Fruit fly (Drosophila melanogaster) whole organism, embryonic: ENCODE results near the gene Aps.

Experiments used
- Antp ChIP-seq: fragments of 200-800 bp; sonication (Bioruptor generic); optimal IDR thresholded peaks from 3 replicates; lab custom pipeline; 2016; ENCODE audit warnings: missing biosample characterization, missing genetic modification characterization
- Blimp-1 ChIP-seq: fragments of 200-800 bp; sonication (Bioruptor generic); optimal IDR thresholded peaks from 3 replicates; lab custom pipeline; 2018; ENCODE audit warnings: missing biosample characterization, missing genetic modification characterization, mild to moderate bottlenecking, moderate library complexity, missing genetic modification reagents
- BtbVII ChIP-seq: fragments of 200-800 bp; sonication (Bioruptor generic); optimal IDR thresholded peaks from 3 replicates; lab custom pipeline; 2017; ENCODE audit warnings: missing biosample characterization, mild to moderate bottlenecking, missing genetic modification characterization
- C15 ChIP-seq: fragments of 200-800 bp; sonication (Bioruptor generic); IDR thresholded peaks from 3 replicates; pipeline ENCODE4 v1.3.6; 2022; ENCODE audit warnings: missing biosample characterization, missing genetic modification characterization
- CG12071 ChIP-seq: fragments of 200-800 bp; sonication (Bioruptor generic); optimal IDR thresholded peaks from 3 replicates; lab custom pipeline; 2018; ENCODE audit warnings: missing biosample characterization, mild to moderate bottlenecking, missing genetic modification characterization
- CG12155 ChIP-seq: fragments of 200-800 bp; sonication (Bioruptor generic); optimal IDR thresholded peaks from 3 replicates; lab custom pipeline; 2016; ENCODE audit warnings: missing biosample characterization, missing genetic modification characterization
- CG13287 ChIP-seq: fragments of 200-800 bp; sonication (Bioruptor generic); IDR thresholded peaks from 2 replicates; pipeline ENCODE4 v1.3.6; 2022; ENCODE audit warnings: missing biosample characterization, missing genetic modification characterization; ENCODE audit not compliant: partially characterized antibody
- CG14710 ChIP-seq: fragments of 200-800 bp; sonication (Bioruptor generic); optimal IDR thresholded peaks from 3 replicates; lab custom pipeline; 2019; ENCODE audit warnings: missing biosample characterization, mild to moderate bottlenecking, missing genetic modification characterization, moderate library complexity
- CG16779 ChIP-seq: fragments of 200-800 bp; sonication (Bioruptor generic); IDR thresholded peaks from 2 replicates; pipeline ENCODE4 v1.3.6; 2022; ENCODE audit warnings: missing biosample characterization, missing genetic modification characterization
- CG17328 ChIP-seq: fragments of 200-800 bp; sonication (Bioruptor generic); IDR thresholded peaks from 2 replicates; pipeline ENCODE4 v1.3.6; 2022; ENCODE audit warnings: missing biosample characterization, missing genetic modification characterization
- CG17568 ChIP-seq: fragments of 200-800 bp; sonication (Bioruptor generic); optimal IDR thresholded peaks from 2 replicates; lab custom pipeline; 2018; ENCODE audit warnings: missing biosample characterization, mild to moderate bottlenecking, missing genetic modification characterization, moderate library complexity
- CG17802 ChIP-seq: fragments of 200-800 bp; sonication (Bioruptor generic); optimal IDR thresholded peaks from 2 replicates; lab custom pipeline; 2018; ENCODE audit warnings: missing biosample characterization, mild to moderate bottlenecking, missing genetic modification characterization, moderate library complexity
- CG18011 ChIP-seq: fragments of 200-800 bp; sonication (Bioruptor generic); optimal IDR thresholded peaks from 2 replicates; lab custom pipeline; 2017; ENCODE audit warnings: missing biosample characterization, missing genetic modification characterization, mild to moderate bottlenecking, moderate library complexity, missing genotype
- CG18476 ChIP-seq: fragments of 200-800 bp; sonication (Bioruptor generic); optimal IDR thresholded peaks from 2 replicates; lab custom pipeline; 2016; ENCODE audit warnings: missing biosample characterization, mild to moderate bottlenecking, missing genetic modification characterization
- CG32532 ChIP-seq: fragments of 200-800 bp; sonication (Bioruptor generic); IDR thresholded peaks from 2 replicates; pipeline ENCODE4 v1.3.6; 2022; ENCODE audit warnings: missing biosample characterization, missing genetic modification characterization
- CG32767 ChIP-seq: fragments of 200-800 bp; sonication (Bioruptor generic); IDR thresholded peaks from 2 replicates; pipeline ENCODE4 v1.3.6; 2022; ENCODE audit warnings: missing biosample characterization, missing genetic modification characterization
- CG32772 ChIP-seq: fragments of 200-800 bp; sonication (Bioruptor generic); IDR thresholded peaks from 2 replicates; pipeline ENCODE4 v1.3.6; 2022; ENCODE audit warnings: missing biosample characterization, missing genetic modification characterization
- CG4404 ChIP-seq: fragments of 200-800 bp; sonication (Bioruptor generic); IDR thresholded peaks from 2 replicates; pipeline ENCODE4 v1.3.6; 2022; ENCODE audit warnings: missing biosample characterization, missing genetic modification characterization
- CG6254 ChIP-seq: fragments of 200-800 bp; sonication (Bioruptor generic); optimal IDR thresholded peaks from 3 replicates; lab custom pipeline; 2017; ENCODE audit warnings: mild to moderate bottlenecking, missing biosample characterization, missing genetic modification reagents, missing genetic modification characterization
- CG6272 ChIP-seq: fragments of 200-800 bp; sonication (Bioruptor generic); IDR thresholded peaks from 2 replicates; pipeline ENCODE4 v1.3.6; 2022; ENCODE audit warnings: missing biosample characterization, missing genetic modification characterization
- CG7987 ChIP-seq: fragments of 200-800 bp; sonication (Bioruptor generic); optimal IDR thresholded peaks from 2 replicates; lab custom pipeline; 2018; ENCODE audit warnings: missing biosample characterization, mild to moderate bottlenecking, missing genetic modification characterization, moderate library complexity
- E2f1 ChIP-seq: fragments of 200-800 bp; sonication (Bioruptor generic); IDR thresholded peaks from 2 replicates; pipeline ENCODE4 v1.3.6; 2022; ENCODE audit warnings: missing biosample characterization, missing genetic modification characterization
- Hand ChIP-seq: fragments of 200-800 bp; sonication (Bioruptor generic); optimal IDR thresholded peaks from 2 replicates; lab custom pipeline; 2017; ENCODE audit warnings: mild to moderate bottlenecking, missing biosample characterization, missing genetic modification reagents, missing genetic modification characterization
- NC2α ChIP-seq: fragments of 200-800 bp; sonication (Bioruptor generic); optimal IDR thresholded peaks from 2 replicates; lab custom pipeline; 2016; ENCODE audit warnings: missing biosample characterization, missing genetic modification characterization
- Oli ChIP-seq: fragments of 200-800 bp; sonication (Bioruptor generic); optimal IDR thresholded peaks from 2 replicates; lab custom pipeline; 2018; ENCODE audit warnings: missing biosample characterization, mild to moderate bottlenecking, missing genetic modification characterization, moderate library complexity
- Pdp1 ChIP-seq, 2 experiments: fragments of 200-800 bp; sonication (Bioruptor generic); optimal IDR thresholded peaks; 3 replicates each; lab custom pipeline; 2016; ENCODE audit warnings: missing biosample characterization in 2 of 2, missing genetic modification characterization in 2 of 2, mild to moderate bottlenecking in 1 of 2, moderate library complexity in 1 of 2
- Sin3A ChIP-seq: fragments of >200 bp; optimal IDR thresholded peaks from 2 replicates; lab custom pipeline; 2018
- btn ChIP-seq: fragments of 200-800 bp; sonication (Bioruptor generic); optimal IDR thresholded peaks from 2 replicates; lab custom pipeline; 2016; ENCODE audit warnings: missing biosample characterization, missing genetic modification characterization
- crol ChIP-seq: fragments of 200-800 bp; sonication (Bioruptor generic); IDR thresholded peaks from 2 replicates; pipeline ENCODE4 v1.3.6; 2022; ENCODE audit warnings: missing biosample characterization, missing genetic modification characterization
- dysf ChIP-seq: fragments of 200-800 bp; sonication (Bioruptor generic); IDR thresholded peaks from 3 replicates; pipeline ENCODE4 v1.3.6; 2022; ENCODE audit warnings: missing biosample characterization, missing genetic modification characterization
- fd3F ChIP-seq: fragments of 200-800 bp; sonication (Bioruptor generic); optimal IDR thresholded peaks from 2 replicates; lab custom pipeline; 2018; ENCODE audit warnings: missing biosample characterization, mild to moderate bottlenecking, missing genetic modification characterization, moderate library complexity
- gcm ChIP-seq: fragments of 200-800 bp; sonication (Bioruptor generic); optimal IDR thresholded peaks from 2 replicates; lab custom pipeline; 2019; ENCODE audit warnings: missing biosample characterization, mild to moderate bottlenecking, missing genetic modification characterization, moderate library complexity
- gcm2 ChIP-seq: fragments of 200-800 bp; sonication (Bioruptor generic); optimal IDR thresholded peaks from 2 replicates; lab custom pipeline; 2016; ENCODE audit warnings: missing biosample characterization, missing genetic modification characterization
- grau ChIP-seq: fragments of 200-800 bp; optimal IDR thresholded peaks from 3 replicates; lab custom pipeline; 2019; ENCODE audit warnings: missing biosample characterization, mild to moderate bottlenecking, missing genetic modification characterization, moderate library complexity
- ham ChIP-seq: fragments of 200-800 bp; sonication (Bioruptor generic); IDR thresholded peaks from 2 replicates; pipeline ENCODE4 v1.3.6; 2022; ENCODE audit warnings: missing biosample characterization, missing genetic modification characterization
- hb ChIP-seq: fragments of 200-800 bp; sonication (Bioruptor generic); IDR thresholded peaks from 3 replicates; pipeline ENCODE4 v1.3.6; 2022; ENCODE audit warnings: missing biosample characterization, missing genetic modification characterization; ENCODE audit not compliant: partially characterized antibody
- lbe ChIP-seq: fragments of 200-800 bp; sonication (Bioruptor generic); optimal IDR thresholded peaks from 2 replicates; lab custom pipeline; 2016; ENCODE audit warnings: missing biosample characterization, mild to moderate bottlenecking, missing genetic modification characterization
- luna ChIP-seq: fragments of 200-800 bp; sonication (Bioruptor generic); optimal IDR thresholded peaks from 2 replicates; lab custom pipeline; 2016; ENCODE audit warnings: missing biosample characterization, missing genetic modification characterization
- nmo ChIP-seq: fragments of 200-800 bp; sonication (Bioruptor generic); optimal IDR thresholded peaks from 2 replicates; lab custom pipeline; 2018; ENCODE audit warnings: missing biosample characterization, mild to moderate bottlenecking, missing genetic modification characterization, moderate library complexity
- oc ChIP-seq: fragments of 200-800 bp; sonication (Bioruptor generic); optimal IDR thresholded peaks from 2 replicates; lab custom pipeline; 2018; ENCODE audit warnings: missing biosample characterization, mild to moderate bottlenecking, missing genetic modification characterization, moderate library complexity
- pnt ChIP-seq: fragments of 200-800 bp; sonication (Bioruptor generic); optimal IDR thresholded peaks from 3 replicates; lab custom pipeline; 2016; ENCODE audit warnings: missing biosample characterization, missing genetic modification characterization
- ranshi ChIP-seq: fragments of 200-800 bp; sonication (Bioruptor generic); IDR thresholded peaks from 2 replicates; pipeline ENCODE4 v1.3.6; 2022; ENCODE audit warnings: missing biosample characterization, missing genetic modification characterization
- sc ChIP-seq, 3 experiments: fragments of >200 bp in 2 of 3; fragments of 200-800 bp in 1 of 3; sonication (Bioruptor generic) in 1 of 3; optimal IDR thresholded peaks; 2 replicates in 2 of 3; 3 replicates in 1 of 3; lab custom pipeline; 2017; ENCODE audit warnings: mild to moderate bottlenecking in 1 of 3, missing biosample characterization in 1 of 3, missing genetic modification characterization in 1 of 3, missing genetic modification reagents in 1 of 3
- sens-2 ChIP-seq: fragments of 200-800 bp; sonication (Bioruptor generic); IDR thresholded peaks from 2 replicates; pipeline ENCODE4 v1.3.6; 2022; ENCODE audit warnings: missing biosample characterization, missing genetic modification characterization
- seq ChIP-seq: fragments of 200-800 bp; sonication (Bioruptor generic); IDR thresholded peaks from 2 replicates; pipeline ENCODE4 v1.3.6; 2022; ENCODE audit warnings: missing biosample characterization, missing genetic modification characterization
- tin ChIP-seq: fragments of 200-800 bp; sonication (Bioruptor generic); optimal IDR thresholded peaks from 3 replicates; lab custom pipeline; 2016; ENCODE audit warnings: missing biosample characterization, missing genetic modification characterization
- tll ChIP-seq, 2 experiments: fragments of 200-800 bp in 1 of 2; fragments of >200 bp in 1 of 2; sonication (Bioruptor generic) in 1 of 2; optimal IDR thresholded peaks; 2 replicates each; lab custom pipeline; 2017 to 2019; ENCODE audit warnings: missing biosample characterization in 2 of 2, missing genetic modification characterization in 2 of 2, mild to moderate bottlenecking in 1 of 2, moderate library complexity in 1 of 2
- zfh1 ChIP-seq: fragments of 200-800 bp; sonication (Bioruptor generic); IDR thresholded peaks from 3 replicates; pipeline ENCODE4 v1.3.6; 2022; ENCODE audit warnings: missing biosample characterization, missing genetic modification characterization

Gene Aps

dm6 chr3L:10855419-10856213, 43.3 kb downstream of the Aps start (continued):
- peak; percentile 84 for TF ChIP-seq gcm (GFP tag; lab: Kevin White, UChicago)
- TF ChIP-seq Hand (GFP tag; lab: Kevin White, UChicago) = peak; percentile 82
- TF ChIP-seq luna (GFP tag; lab: Kevin White, UChicago) = no peak
- TF ChIP-seq CG18011 = peak; percentile 28
- TF ChIP-seq dysf (GFP tag; lab: Robert Waterston, UW) = peak; percentile 89
- TF ChIP-seq tll (GFP tag; optimal IDR thresholded peaks at IDR 0.05; lab: Kevin White, UChicago) = no peak
- peak; percentile 86 for TF ChIP-seq CG32772 (GFP tag; lab: Robert Waterston, UW)
- TF ChIP-seq tin (GFP tag; lab: Kevin White, UChicago) = peak; percentile 78
- TF ChIP-seq BtbVII (GFP tag; lab: Kevin White, UChicago) = peak; percentile 91
- TF ChIP-seq sens-2 (GFP tag; lab: Robert Waterston, UW) = peak; percentile 72; the same call in 1 of the 2 replicates
- TF ChIP-seq Antp (GFP tag; lab: Kevin White, UChicago) = peak; percentile 7
- peak; percentile 91 for TF ChIP-seq Blimp-1 (GFP tag; lab: Kevin White, UChicago)
- TF ChIP-seq CG4404 (GFP tag; lab: Robert Waterston, UW) = peak; percentile 96
- peak; percentile 94 for TF ChIP-seq nmo (GFP tag; lab: Kevin White, UChicago)
- TF ChIP-seq zfh1 = peak; percentile 89
- TF ChIP-seq CG32767 (GFP tag; lab: Robert Waterston, UW) = peak; percentile 81
- peak; percentile 49; the same call in 1 of the 3 replicates for TF ChIP-seq C15 (GFP tag; lab: Robert Waterston, UW)
- no peak for TF ChIP-seq hb (GFP tag; lab: Robert Waterston, UW)
- TF ChIP-seq NC2α = no peak
- TF ChIP-seq fd3F (GFP tag; lab: Kevin White, UChicago) = peak; percentile 70
- TF ChIP-seq Oli (tag; lab: Kevin White, UChicago) = peak; percentile 89
- peak; percentile 67 for TF ChIP-seq CG6272 (GFP tag; lab: Robert Waterston, UW)
- peak; percentile 70 for TF ChIP-seq CG6254 (GFP tag; lab: Kevin White, UChicago)
- peak; percentile 83 for TF ChIP-seq E2f1 (GFP tag; lab: Robert Waterston, UW)
- TF ChIP-seq lbe (GFP tag; lab: Kevin White, UChicago) = peak; percentile 77
- peak; percentile 30 for TF ChIP-seq CG7987 (GFP tag; lab: Kevin White, UChicago)
- no peak for TF ChIP-seq CG13287 (GFP tag; lab: Robert Waterston, UW)
- TF ChIP-seq CG17802 (tag; lab: Kevin White, UChicago) = peak; percentile 57
- no peak for TF ChIP-seq Pdp1 (GFP tag; optimal IDR thresholded peaks at IDR 0.05; lab: Kevin White, UChicago)
- peak; percentile 81 for TF ChIP-seq ranshi
- TF ChIP-seq CG18476 (GFP tag; lab: Kevin White, UChicago) = peak; percentile 65
- no peak for TF ChIP-seq btn (GFP tag; lab: Kevin White, UChicago)
- no peak for TF ChIP-seq gcm2
- TF ChIP-seq CG16779 (GFP tag; lab: Robert Waterston, UW) = no peak
- peak; percentile 98 for TF ChIP-seq crol (GFP tag; lab: Robert Waterston, UW)
- TF ChIP-seq CG17328 = peak; percentile 88
- TF ChIP-seq grau (tag; lab: Kevin White, UChicago) = peak; percentile 100
- TF ChIP-seq ham (GFP tag; lab: Robert Waterston, UW) = no peak
- TF ChIP-seq seq (GFP tag; lab: Robert Waterston, UW) = peak; percentile 76
- no peak for TF ChIP-seq pnt (GFP tag; lab: Kevin White, UChicago)
- TF ChIP-seq CG17568 (GFP tag; lab: Kevin White, UChicago) = peak; percentile 67
- peak; percentile 75 for TF ChIP-seq CG32532
- TF ChIP-seq sc (optimal IDR thresholded peaks at IDR 0.05; lab: Kevin White, UChicago) = no peak
- peak; percentile 81 for TF ChIP-seq sc (GFP tag; optimal IDR thresholded peaks at IDR 0.05; lab: Kevin White, UChicago)
- TF ChIP-seq Sin3A (lab: Kevin White, UChicago) = no peak
- peak; percentile 73 for TF ChIP-seq oc
- TF ChIP-seq CG14710 (tag; lab: Kevin White, UChicago) = peak; percentile 96
- peak; percentile 26 for TF ChIP-seq CG12071 (GFP tag; lab: Kevin White, UChicago)
- peak; percentile 68 for TF ChIP-seq CG12155 (GFP tag; lab: Kevin White, UChicago)
